Worm (Caenorhabditis elegans) whole organism, L4/young adult: ENCODE measurements around the gene acr-10.

Source experiments
- W03F9.2 ChIP-seq: fragments of 150-350 bp; optimal IDR thresholded peaks from 2 replicates; lab custom pipeline; 2014; ENCODE audit warnings: missing biosample characterization, missing genetic modification characterization
- dao-5 ChIP-seq: sonication (generic microtip); optimal IDR thresholded peaks from 2 replicates; lab custom pipeline; 2016; ENCODE audit warnings: missing genotype, missing genetic modification characterization, moderate library complexity, missing compliant biosample characterization
- him-1 ChIP-seq: sonication (generic microtip); optimal IDR thresholded peaks from 2 replicates; lab custom pipeline; 2016; ENCODE audit warnings: missing genotype, missing genetic modification reagents, missing genetic modification characterization, missing compliant biosample characterization

Gene acr-10

ce11 chrX:4005014-4005413 lies 17.1 kb upstream of the acr-10 start, which contains the start of gene R02E12.4:
Gene R02E12.4, plus strand, starts transcription at chrX:4005314.
- TF ChIP-seq him-1 (no peak), dao-5 (tag; lab: Kevin White, UChicago) (no peak), W03F9.2 (tag; lab: Kevin White, UChicago) (no peak)

- TF ChIP-seq W03F9.2 (tag; lab: Kevin White, UChicago) (no peak), him-1 (no peak), dao-5 (tag; lab: Kevin White, UChicago) (no peak)
These were observed 15.1 kb upstream of the acr-10 start for ce11 chrX:4006966-4007365.

- TF ChIP-seq W03F9.2 (tag; lab: Kevin White, UChicago) = no peak
- no peak for TF ChIP-seq him-1
- TF ChIP-seq dao-5 (tag; lab: Kevin White, UChicago) = no peak
These were observed 14.3 kb upstream of the acr-10 start for ce11 chrX:4007724-4008123.

ce11 chrX:4008922-4009321 lies 13.1 kb upstream of the acr-10 start:
- TF ChIP-seq W03F9.2 (tag; lab: Kevin White, UChicago) (peak; percentile 32), him-1 (no peak)

- TF ChIP-seq him-1 = no peak
- TF ChIP-seq dao-5 (tag; lab: Kevin White, UChicago) = no peak
- no peak for TF ChIP-seq W03F9.2 (tag; lab: Kevin White, UChicago)
These were observed 11.7 kb upstream of the acr-10 start for ce11 chrX:4010383-4010782.

- no peak for TF ChIP-seq him-1
- TF ChIP-seq dao-5 (tag; lab: Kevin White, UChicago) = no peak
- no peak for TF ChIP-seq W03F9.2 (tag; lab: Kevin White, UChicago)
These were observed 10.1 kb upstream of the acr-10 start, which contains the start of gene mop-25.1 for ce11 chrX:4011919-4012318. Gene mop-25.1, plus strand, starts transcription at chrX:4012219.

- peak; percentile 65 for TF ChIP-seq W03F9.2 (tag; lab: Kevin White, UChicago)
- TF ChIP-seq dao-5 (tag; lab: Kevin White, UChicago) = no peak
- TF ChIP-seq him-1 = peak; percentile 34
These were observed 6.0 kb upstream of the acr-10 start, which contains the start of gene hrg-1 for ce11 chrX:4016113-4016512. Gene hrg-1, minus strand, starts transcription at chrX:4016221.

- no peak for TF ChIP-seq W03F9.2 (tag; lab: Kevin White, UChicago)
- TF ChIP-seq him-1 = no peak
- TF ChIP-seq dao-5 (tag; lab: Kevin White, UChicago) = no peak
These were observed 4.3 kb upstream of the acr-10 start for ce11 chrX:4017576-4018309.

ce11 chrX:4018566-4019182 lies 3.4 kb upstream of the acr-10 start:
- TF ChIP-seq W03F9.2 (tag; lab: Kevin White, UChicago) (no peak), dao-5 (tag; lab: Kevin White, UChicago) (no peak)

ce11 chrX:4061968-4062367 lies 39.9 kb downstream of the acr-10 start:
- no peak for TF ChIP-seq him-1
- no peak for TF ChIP-seq dao-5 (tag; lab: Kevin White, UChicago)
- TF ChIP-seq W03F9.2 (tag; lab: Kevin White, UChicago) = no peak

- no peak for TF ChIP-seq him-1
- no peak for TF ChIP-seq W03F9.2 (tag; lab: Kevin White, UChicago)
- TF ChIP-seq dao-5 (tag; lab: Kevin White, UChicago) = no peak
These were observed 46.1 kb downstream of the acr-10 start for ce11 chrX:4068180-4068579.

ce11 chrX:4072501-4072900 lies 50.4 kb downstream of the acr-10 start:
- TF ChIP-seq W03F9.2 (tag; lab: Kevin White, UChicago) = no peak
- no peak for TF ChIP-seq him-1
- no peak for TF ChIP-seq dao-5 (tag; lab: Kevin White, UChicago)
